Fruit fly (Drosophila melanogaster): ENCODE measurements around the gene CG32756.

CG32756 gene

dm6 chrX:5900146-5901093 lies 45.1 kb upstream of the CG32756 start, which contains the start of gene Act5C (continued):
- peak; percentile 93 for TF ChIP-seq CG4854 (GFP tag; optimal IDR thresholded peaks at IDR 0.05)
- peak; percentile 95 for TF ChIP-seq tap (tag; optimal IDR thresholded peaks at IDR 0.05)
- TF ChIP-seq CG10209 (GFP tag; optimal IDR thresholded peaks at IDR 0.05) = peak; percentile 93
- TF ChIP-seq Camta (GFP tag; optimal IDR thresholded peaks at IDR 0.05) = peak; percentile 94
- TF ChIP-seq Nf-YB (GFP tag; optimal IDR thresholded peaks at IDR 0.05) = peak; percentile 81
- TF ChIP-seq CG2120 (GFP tag; optimal IDR thresholded peaks at IDR 0.05) = peak; percentile 95
- peak; percentile 88 for TF ChIP-seq CG4730 (GFP tag; IDR thresholded peaks at IDR 0.05)
- peak; percentile 90 for TF ChIP-seq CG8765 (GFP tag; IDR thresholded peaks at IDR 0.05)
- peak; percentile 82 for TF ChIP-seq CG12104 (GFP tag; optimal IDR thresholded peaks at IDR 0.05)
- TF ChIP-seq unpg (GFP tag; optimal IDR thresholded peaks at IDR 0.05) = peak; percentile 96
- peak; percentile 94 for TF ChIP-seq Ada2b (GFP tag; IDR thresholded peaks at IDR 0.05)
- TF ChIP-seq amos (GFP tag; IDR thresholded peaks at IDR 0.05; ENCODE audit: partially characterized antibody) = 0 out of 2 replicates have a peak, but pooled peaks have one; percentile 5
- TF ChIP-seq CG6654 (GFP tag; optimal IDR thresholded peaks at IDR 0.05) = peak; percentile 77
- TF ChIP-seq H2.0 (GFP tag; IDR thresholded peaks at IDR 0.05) = peak; percentile 94
- peak; percentile 43 for TF ChIP-seq Hey (tag; optimal IDR thresholded peaks at IDR 0.05)
- 0 out of 2 replicates have a peak, but pooled peaks have one; percentile 23 for TF ChIP-seq ato (GFP tag; IDR thresholded peaks at IDR 0.05; ENCODE audit: partially characterized antibody)
- TF ChIP-seq CG2116 (GFP tag; optimal IDR thresholded peaks at IDR 0.05) = peak; percentile 68
- TF ChIP-seq jing (GFP tag; optimal IDR thresholded peaks at IDR 0.05) = peak; percentile 91
- TF ChIP-seq CG15073 (GFP tag; optimal IDR thresholded peaks at IDR 0.05) = peak; percentile 74
- TF ChIP-seq Hr51 (GFP tag; optimal IDR thresholded peaks at IDR 0.05) = peak; percentile 88 to 89
- TF ChIP-seq unc-4 (GFP tag; IDR thresholded peaks at IDR 0.05; ENCODE audit: partially characterized antibody) = no peak
- peak; percentile 83 for TF ChIP-seq odd (GFP tag; optimal IDR thresholded peaks at IDR 0.05)
- TF ChIP-seq dati (GFP tag; IDR thresholded peaks at IDR 0.05) = peak; percentile 81
- peak; percentile 92 for TF ChIP-seq ERR (GFP tag; optimal IDR thresholded peaks at IDR 0.05)
- TF ChIP-seq CG14050 (GFP tag; IDR thresholded peaks at IDR 0.05) = peak; percentile 90
- TF ChIP-seq B-H2 (GFP tag; optimal IDR thresholded peaks at IDR 0.05) = no peak
- TF ChIP-seq CG6765 (GFP tag; optimal IDR thresholded peaks at IDR 0.05) = peak; percentile 76
- peak; percentile 96 for TF ChIP-seq CG3726 (GFP tag; IDR thresholded peaks at IDR 0.05)
- TF ChIP-seq CG12659 (GFP tag; optimal IDR thresholded peaks at IDR 0.05) = peak; percentile 91
- TF ChIP-seq Antp (GFP tag; optimal IDR thresholded peaks at IDR 0.05) = peak; percentile 96
- TF ChIP-seq CG7556 (GFP tag; optimal IDR thresholded peaks at IDR 0.05) = peak; percentile 92
- peak; percentile 82 for TF ChIP-seq cwo (GFP tag; optimal IDR thresholded peaks at IDR 0.05)
- TF ChIP-seq CG10321 (GFP tag; IDR thresholded peaks at IDR 0.05) = peak; percentile 67; the same call in 1 of the 2 replicates
- peak; percentile 88 for TF ChIP-seq wdn (GFP tag; IDR thresholded peaks at IDR 0.05)
- TF ChIP-seq CG15479 (GFP tag; optimal IDR thresholded peaks at IDR 0.05) = peak; percentile 70
- TF ChIP-seq CG17568 (GFP tag; optimal IDR thresholded peaks at IDR 0.05) = peak; percentile 87
- TF ChIP-seq onecut (GFP tag; IDR thresholded peaks at IDR 0.05) = peak; percentile 93
- TF ChIP-seq Mes4 (GFP tag; optimal IDR thresholded peaks at IDR 0.05) = peak; percentile 90
- TF ChIP-seq CG12155 (GFP tag; optimal IDR thresholded peaks at IDR 0.05) = peak; percentile 89
- TF ChIP-seq Hmr (GFP tag; optimal IDR thresholded peaks at IDR 0.05) = peak; percentile 92
- peak; percentile 92 for TF ChIP-seq ab (GFP tag; optimal IDR thresholded peaks at IDR 0.05)
- TF ChIP-seq fd102C (GFP tag; optimal IDR thresholded peaks at IDR 0.05) = peak; percentile 91
- peak; percentile 91 for TF ChIP-seq HmgD (GFP tag; optimal IDR thresholded peaks at IDR 0.05)
- peak; percentile 91 for TF ChIP-seq Mrtf (GFP tag; IDR thresholded peaks at IDR 0.05)
- TF ChIP-seq da (GFP tag; optimal IDR thresholded peaks at IDR 0.05) = peak; percentile 88
- peak; percentile 95 for TF ChIP-seq repo (GFP tag; optimal IDR thresholded peaks at IDR 0.05)
- peak; percentile 67 for TF ChIP-seq Hmx (GFP tag; optimal IDR thresholded peaks at IDR 0.05)
- TF ChIP-seq sens-2 (GFP tag; IDR thresholded peaks at IDR 0.05) = peak; percentile 87
